Worm (Caenorhabditis elegans): ENCODE data around the gene C33B4.5.

DNA sequence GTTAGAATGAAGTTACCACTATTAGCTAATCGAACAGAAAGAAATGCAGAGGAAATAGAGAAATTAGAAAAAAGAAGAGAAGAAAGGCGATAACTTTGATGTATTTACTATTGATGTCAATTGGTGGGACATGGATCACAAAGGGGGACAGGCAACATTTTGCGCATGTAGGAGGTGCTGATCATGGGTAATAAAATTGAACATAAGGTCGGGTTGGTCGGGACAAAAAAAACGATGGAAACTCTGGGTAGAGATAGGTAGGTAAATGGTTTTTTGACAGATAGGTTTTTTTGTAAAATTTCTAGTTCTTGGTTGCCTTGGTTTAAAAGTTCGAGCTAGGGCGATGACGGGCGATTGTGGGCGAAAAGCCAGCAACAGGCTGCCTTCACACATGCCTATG is 7.7 kb downstream of the C33B4.5 start, which contains the start of gene shn-1:
- TF ChIP-seq zip-8 (tag; optimal IDR thresholded peaks at IDR 0.05) (no peak), pha-4 (tag; optimal IDR thresholded peaks at IDR 0.05) (no peak), ceh-83 (GFP tag; optimal IDR thresholded peaks at IDR 0.05) (no peak), elt-1 (tag; optimal IDR thresholded peaks at IDR 0.05; ENCODE audit: borderline replicate concordance, insufficient read depth) (no peak)

Data from whole organism, mixed stage, embryonic.